Fruit fly (Drosophila melanogaster) whole organism, embryonic: Measurements from ENCODE around the gene CG2691.
A peak's percentile ranks its signal among the peaks of the same experiment; 100 is the strongest.

Experiments used
- Antp ChIP-seq: fragments of 200-800 bp; sonication (Bioruptor generic); optimal IDR thresholded peaks from 3 replicates; lab custom pipeline; 2016; ENCODE audit warnings: missing biosample characterization, missing genetic modification characterization
- Atf6 ChIP-seq: fragments of 200-800 bp; sonication (Bioruptor generic); IDR thresholded peaks from 2 replicates; pipeline ENCODE4 v1.3.6; 2022; ENCODE audit warnings: missing biosample characterization, missing genetic modification characterization
- B-H2 ChIP-seq: fragments of 200-800 bp; sonication (Bioruptor generic); optimal IDR thresholded peaks from 2 replicates; lab custom pipeline; 2018; ENCODE audit warnings: missing biosample characterization, mild to moderate bottlenecking, missing genetic modification characterization
- Bgb ChIP-seq: fragments of 200-800 bp; sonication (Bioruptor generic); IDR thresholded peaks from 2 replicates; pipeline ENCODE4 v1.3.6; 2022; ENCODE audit warnings: missing biosample characterization, missing genetic modification characterization; ENCODE audit not compliant: partially characterized antibody
- CG10543 ChIP-seq: fragments of 200-800 bp; sonication (Bioruptor generic); optimal IDR thresholded peaks from 3 replicates; lab custom pipeline; 2017; ENCODE audit warnings: missing biosample characterization, mild to moderate bottlenecking, missing genetic modification characterization, moderate library complexity
- CG11398 ChIP-seq: fragments of 200-800 bp; sonication (Bioruptor generic); optimal IDR thresholded peaks from 2 replicates; lab custom pipeline; 2016; ENCODE audit warnings: missing biosample characterization, missing genetic modification characterization
- CG11456 ChIP-seq: fragments of 200-800 bp; sonication (Bioruptor generic); IDR thresholded peaks from 3 replicates; pipeline ENCODE4 v1.3.6; 2022; ENCODE audit warnings: missing biosample characterization, missing genetic modification characterization
- CG14050 ChIP-seq: fragments of 200-800 bp; sonication (Bioruptor generic); IDR thresholded peaks from 3 replicates; pipeline ENCODE4 v1.3.6; 2022; ENCODE audit warnings: missing biosample characterization, missing genetic modification characterization
- CG1602 ChIP-seq: fragments of 200-800 bp; sonication (Bioruptor generic); optimal IDR thresholded peaks from 3 replicates; lab custom pipeline; 2016; ENCODE audit warnings: missing biosample characterization, missing genetic modification characterization
- CG1647 ChIP-seq: fragments of 200-800 bp; sonication (Bioruptor generic); optimal IDR thresholded peaks from 3 replicates; lab custom pipeline; 2016; ENCODE audit warnings: missing biosample characterization, missing genetic modification characterization
- CG17361 ChIP-seq: fragments of 200-800 bp; sonication (Bioruptor generic); IDR thresholded peaks from 3 replicates; pipeline ENCODE4 v1.3.6; 2022; ENCODE audit warnings: missing biosample characterization, missing genetic modification characterization
- CG17912 ChIP-seq: fragments of 200-800 bp; sonication (Bioruptor generic); optimal IDR thresholded peaks from 2 replicates; lab custom pipeline; 2018; ENCODE audit warnings: missing biosample characterization, mild to moderate bottlenecking, missing genetic modification characterization
- CG18262 ChIP-seq: fragments of 200-800 bp; optimal IDR thresholded peaks from 3 replicates; lab custom pipeline; 2019; ENCODE audit warnings: missing biosample characterization, mild to moderate bottlenecking, missing genetic modification characterization, moderate library complexity
- CG18764 ChIP-seq: fragments of 200-800 bp; sonication (Bioruptor generic); optimal IDR thresholded peaks from 3 replicates; lab custom pipeline; 2016; ENCODE audit warnings: missing biosample characterization, missing genetic modification characterization
- CG34224 ChIP-seq: fragments of 200-800 bp; sonication (Bioruptor generic); IDR thresholded peaks from 3 replicates; pipeline ENCODE4 v1.3.6; 2022; ENCODE audit warnings: missing biosample characterization, missing genetic modification characterization; ENCODE audit not compliant: partially characterized antibody
- CG4328 ChIP-seq: fragments of 200-800 bp; sonication (Bioruptor generic); optimal IDR thresholded peaks from 3 replicates; lab custom pipeline; 2017; ENCODE audit warnings: missing biosample characterization, missing genetic modification reagents, missing genetic modification characterization
- CG4404 ChIP-seq: fragments of 200-800 bp; sonication (Bioruptor generic); IDR thresholded peaks from 2 replicates; pipeline ENCODE4 v1.3.6; 2022; ENCODE audit warnings: missing biosample characterization, missing genetic modification characterization
- CG4617 ChIP-seq: fragments of 200-800 bp; sonication (Bioruptor generic); optimal IDR thresholded peaks from 3 replicates; lab custom pipeline; 2016; ENCODE audit warnings: missing biosample characterization, missing genetic modification characterization, borderline replicate concordance
- CG5245 ChIP-seq: fragments of 200-800 bp; sonication (Bioruptor generic); optimal IDR thresholded peaks from 3 replicates; lab custom pipeline; 2016; ENCODE audit warnings: missing biosample characterization, missing genetic modification characterization
- CG6813 ChIP-seq: fragments of 200-800 bp; sonication (Bioruptor generic); optimal IDR thresholded peaks from 2 replicates; lab custom pipeline; 2017; ENCODE audit warnings: missing biosample characterization, missing genetic modification characterization, mild to moderate bottlenecking, moderate library complexity, missing genetic modification reagents
- CTCF ChIP-seq: fragments of 200-800 bp; sonication (Bioruptor generic); optimal IDR thresholded peaks from 2 replicates; lab custom pipeline; 2017; ENCODE audit warnings: missing biosample characterization, mild to moderate bottlenecking, missing genetic modification characterization, moderate library complexity
- Dip3 ChIP-seq: fragments of 200-800 bp; sonication (Bioruptor generic); optimal IDR thresholded peaks from 3 replicates; lab custom pipeline; 2016; ENCODE audit warnings: missing biosample characterization, missing genetic modification characterization
- HHEX ChIP-seq: fragments of 200-800 bp; sonication (Bioruptor generic); optimal IDR thresholded peaks from 3 replicates; lab custom pipeline; 2017; ENCODE audit warnings: missing biosample characterization, mild to moderate bottlenecking, missing genetic modification characterization, missing genetic modification reagents
- HLH54F ChIP-seq: fragments of 200-800 bp; sonication (Bioruptor generic); optimal IDR thresholded peaks from 3 replicates; lab custom pipeline; 2016; ENCODE audit warnings: missing biosample characterization, missing genetic modification characterization
- Hand ChIP-seq: fragments of 200-800 bp; sonication (Bioruptor generic); optimal IDR thresholded peaks from 2 replicates; lab custom pipeline; 2017; ENCODE audit warnings: mild to moderate bottlenecking, missing biosample characterization, missing genetic modification reagents, missing genetic modification characterization
- Lim3 ChIP-seq: fragments of 200-800 bp; sonication (Bioruptor generic); IDR thresholded peaks from 2 replicates; pipeline ENCODE4 v1.3.6; 2022; ENCODE audit warnings: missing biosample characterization, missing genetic modification characterization
- MESR4 ChIP-seq: fragments of 200-800 bp; sonication (Bioruptor generic); optimal IDR thresholded peaks from 2 replicates; lab custom pipeline; 2018; ENCODE audit warnings: missing biosample characterization, mild to moderate bottlenecking, missing genetic modification characterization, moderate library complexity
- Nf-YC ChIP-seq: fragments of 200-800 bp; optimal IDR thresholded peaks from 3 replicates; lab custom pipeline; 2019; ENCODE audit warnings: missing biosample characterization, mild to moderate bottlenecking, missing genetic modification characterization, moderate library complexity
- Ptx1 ChIP-seq: fragments of 200-800 bp; sonication (Bioruptor generic); IDR thresholded peaks from 2 replicates; pipeline ENCODE4 v1.3.6; 2022; ENCODE audit warnings: missing biosample characterization, missing genetic modification characterization
- Sry-β ChIP-seq: fragments of 200-800 bp; sonication (Bioruptor generic); optimal IDR thresholded peaks from 2 replicates; lab custom pipeline; 2018; ENCODE audit warnings: missing biosample characterization, mild to moderate bottlenecking, missing genetic modification characterization, moderate library complexity
- Sry-δ ChIP-seq: fragments of 200-800 bp; sonication (Bioruptor generic); optimal IDR thresholded peaks from 2 replicates; lab custom pipeline; 2016; ENCODE audit warnings: missing biosample characterization, missing genetic modification characterization
- abd-A ChIP-seq: fragments of 200-800 bp; sonication (Bioruptor generic); optimal IDR thresholded peaks from 3 replicates; lab custom pipeline; 2019; ENCODE audit warnings: missing biosample characterization, mild to moderate bottlenecking, missing genetic modification characterization, moderate library complexity
- bowl ChIP-seq: fragments of 200-800 bp; sonication (Bioruptor generic); IDR thresholded peaks from 2 replicates; pipeline ENCODE4 v1.3.6; 2022; ENCODE audit warnings: missing biosample characterization, missing genetic modification characterization
- chinmo ChIP-seq: fragments of 200-800 bp; sonication (Bioruptor generic); IDR thresholded peaks from 4 replicates; pipeline ENCODE4 v1.3.6; 2022; ENCODE audit warnings: missing biosample characterization, missing genetic modification characterization; ENCODE audit not compliant: partially characterized antibody
- dmrt11E ChIP-seq: fragments of 200-800 bp; sonication (Bioruptor generic); optimal IDR thresholded peaks from 3 replicates; lab custom pipeline; 2018; ENCODE audit warnings: missing biosample characterization, mild to moderate bottlenecking, missing genetic modification characterization, moderate library complexity
- gce ChIP-seq: fragments of 200-800 bp; sonication (Bioruptor generic); IDR thresholded peaks from 3 replicates; pipeline ENCODE4 v1.3.6; 2022; ENCODE audit warnings: missing biosample characterization, missing genetic modification characterization
- gcm2 ChIP-seq: fragments of 200-800 bp; sonication (Bioruptor generic); optimal IDR thresholded peaks from 2 replicates; lab custom pipeline; 2016; ENCODE audit warnings: missing biosample characterization, missing genetic modification characterization
- grn ChIP-seq: fragments of 200-800 bp; sonication (Bioruptor generic); optimal IDR thresholded peaks from 3 replicates; lab custom pipeline; 2017; ENCODE audit warnings: missing biosample characterization, missing genetic modification characterization
- her ChIP-seq: fragments of 200-800 bp; sonication (Bioruptor generic); optimal IDR thresholded peaks from 2 replicates; lab custom pipeline; 2016; ENCODE audit warnings: missing biosample characterization, missing genetic modification characterization
- jing ChIP-seq: fragments of 200-800 bp; sonication (Bioruptor generic); optimal IDR thresholded peaks from 2 replicates; lab custom pipeline; 2018; ENCODE audit warnings: missing biosample characterization, mild to moderate bottlenecking, missing genetic modification characterization
- klu ChIP-seq: fragments of 200-800 bp; sonication (Bioruptor generic); IDR thresholded peaks from 2 replicates; pipeline ENCODE4 v1.3.6; 2022; ENCODE audit warnings: missing biosample characterization, missing genetic modification characterization
- maf-S ChIP-seq: fragments of 200-800 bp; sonication (Bioruptor generic); optimal IDR thresholded peaks from 2 replicates; lab custom pipeline; 2016; ENCODE audit warnings: missing biosample characterization, missing genetic modification characterization
- mam ChIP-seq: fragments of 200-800 bp; sonication (Bioruptor generic); optimal IDR thresholded peaks from 3 replicates; lab custom pipeline; 2016; ENCODE audit warnings: missing biosample characterization, missing genetic modification characterization
- nau ChIP-seq: fragments of 200-800 bp; sonication (Bioruptor generic); optimal IDR thresholded peaks from 3 replicates; lab custom pipeline; 2017; ENCODE audit warnings: missing biosample characterization, mild to moderate bottlenecking, missing genetic modification characterization, missing genetic modification reagents
- odd ChIP-seq: fragments of 200-800 bp; sonication (Bioruptor generic); optimal IDR thresholded peaks from 2 replicates; lab custom pipeline; 2017; ENCODE audit warnings: missing biosample characterization, mild to moderate bottlenecking, missing genetic modification characterization
- pita ChIP-seq: fragments of 200-800 bp; sonication (Bioruptor generic); optimal IDR thresholded peaks from 2 replicates; lab custom pipeline; 2017; ENCODE audit warnings: missing biosample characterization, mild to moderate bottlenecking, missing genetic modification characterization
- schlank ChIP-seq: fragments of 200-800 bp; sonication (Bioruptor generic); optimal IDR thresholded peaks from 2 replicates; lab custom pipeline; 2018; ENCODE audit warnings: missing biosample characterization, mild to moderate bottlenecking, missing genetic modification characterization
- ttk ChIP-seq: fragments of 200-800 bp; sonication (Bioruptor generic); IDR thresholded peaks from 2 replicates; pipeline ENCODE4 v2.1.2; 2022; ENCODE audit warnings: missing biosample characterization, missing genetic modification characterization
- usp ChIP-seq: fragments of >200 bp; optimal IDR thresholded peaks from 2 replicates; lab custom pipeline; 2017; ENCODE audit warnings: missing biosample characterization, missing genetic modification characterization
- zen2 ChIP-seq: fragments of 200-800 bp; sonication (Bioruptor generic); IDR thresholded peaks from 3 replicates; pipeline ENCODE4 v1.3.6; 2022; ENCODE audit warnings: missing biosample characterization, missing genetic modification characterization; ENCODE audit not compliant: partially characterized antibody

CG2691 gene

DNA sequence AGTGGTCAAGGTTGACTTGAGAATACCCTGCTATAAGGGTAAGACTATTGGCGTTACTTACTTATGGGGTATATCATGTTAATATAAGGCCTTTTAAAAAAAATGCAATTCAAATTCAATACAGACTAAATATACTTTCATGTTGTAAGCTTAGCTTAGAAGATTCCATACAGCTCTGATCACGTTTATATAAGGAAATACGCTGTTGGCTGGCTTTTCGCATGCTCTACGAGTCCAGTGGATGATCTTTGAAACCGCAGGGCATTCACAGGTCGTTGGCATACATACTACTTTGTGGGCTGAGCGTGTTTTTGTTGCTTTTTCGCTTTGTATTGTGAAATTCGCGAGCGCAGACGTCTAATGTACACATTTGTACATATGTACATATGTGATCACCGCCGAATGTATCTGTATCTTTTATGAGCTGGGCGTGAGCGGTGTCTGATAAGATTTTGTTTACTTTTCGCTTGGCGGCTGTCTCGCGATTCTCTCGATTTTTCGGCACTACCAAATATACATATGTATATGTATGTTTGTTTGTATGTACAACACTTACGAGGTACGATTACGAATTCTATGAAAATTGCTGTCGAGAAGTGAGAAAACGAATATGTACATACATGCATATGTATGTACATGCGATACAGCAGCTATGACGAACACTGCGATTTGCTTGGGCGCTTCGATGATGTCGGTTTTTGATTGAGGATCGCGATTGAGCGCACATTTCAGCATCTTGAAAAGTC lies 10.2 kb upstream of the CG2691 start (continued):
- TF ChIP-seq Sry-β (GFP tag; lab: Kevin White, UChicago) (no peak), gcm2 (GFP tag; lab: Kevin White, UChicago) (no peak), CG18262 (tag; lab: Kevin White, UChicago) (peak; percentile 18), odd (GFP tag; lab: Kevin White, UChicago) (peak; percentile 51), schlank (tag; lab: Kevin White, UChicago) (peak; percentile 55), MESR4 (no peak), ttk (GFP tag; lab: Robert Waterston, UW) (no peak), bowl (no peak), CG11398 (GFP tag; lab: Kevin White, UChicago) (peak; percentile 24), Bgb (GFP tag; lab: Robert Waterston, UW) (no peak), klu (GFP tag; lab: Robert Waterston, UW) (peak; percentile 57; the same call in 1 of the 2 replicates), zen2 (no peak), nau (peak; percentile 44), CG18764 (GFP tag; lab: Kevin White, UChicago) (peak; percentile 24), CG1647 (GFP tag; lab: Kevin White, UChicago) (no peak), CG1602 (GFP tag; lab: Kevin White, UChicago) (no peak), CTCF (no peak), usp (GFP tag; lab: Kevin White, UChicago) (no peak), abd-A (tag; lab: Kevin White, UChicago) (peak; percentile 52), CG11456 (GFP tag; lab: Robert Waterston, UW) (0 out of 3 replicates have a peak, but pooled peaks have one; percentile 34), CG14050 (GFP tag; lab: Robert Waterston, UW) (no peak), Ptx1 (peak; percentile 39; the same call in 1 of the 2 replicates), gce (GFP tag; lab: Robert Waterston, UW) (0 out of 3 replicates have a peak, but pooled peaks have one; percentile 27), Atf6 (GFP tag; lab: Robert Waterston, UW) (peak; percentile 63), CG10543 (GFP tag; lab: Kevin White, UChicago) (peak; percentile 89), Lim3 (GFP tag; lab: Robert Waterston, UW) (no peak), HLH54F (GFP tag; lab: Kevin White, UChicago) (peak; percentile 48), CG6813 (peak; percentile 74), maf-S (peak; percentile 17), pita (GFP tag; lab: Kevin White, UChicago) (no peak), CG4617 (no peak), B-H2 (GFP tag; lab: Kevin White, UChicago) (peak; percentile 38), jing (no peak), mam (GFP tag; lab: Kevin White, UChicago) (peak; percentile 60), CG17361 (GFP tag; lab: Robert Waterston, UW) (0 out of 3 replicates have a peak, but pooled peaks have one; percentile 20), grn (GFP tag; lab: Kevin White, UChicago) (no peak), chinmo (no peak), CG5245 (GFP tag; lab: Kevin White, UChicago) (no peak), CG4404 (GFP tag; lab: Robert Waterston, UW) (no peak), her (GFP tag; lab: Kevin White, UChicago) (peak; percentile 51), HHEX (peak; percentile 63), Antp (GFP tag; lab: Kevin White, UChicago) (peak; percentile 25), Nf-YC (tag; lab: Kevin White, UChicago) (peak; percentile 42), Dip3 (GFP tag; lab: Kevin White, UChicago) (peak; percentile 65), CG34224 (GFP tag; lab: Robert Waterston, UW) (no peak), CG4328 (GFP tag; lab: Kevin White, UChicago) (peak; percentile 72), Sry-δ (no peak), dmrt11E (no peak), Hand (GFP tag; lab: Kevin White, UChicago) (peak; percentile 47), CG17912 (GFP tag; lab: Kevin White, UChicago) (peak; percentile 66)
